Worm (Caenorhabditis elegans) whole organism, late embryonic: ENCODE data around the gene cyp-35C1.

Experiments used
- F13H6.1 ChIP-seq: sonication (generic microtip); optimal IDR thresholded peaks from 2 replicates; lab custom pipeline; 2016; ENCODE audit warnings: missing genetic modification characterization, missing compliant biosample characterization
- K02D7.2 ChIP-seq: sonication (generic microtip); optimal IDR thresholded peaks from 2 replicates; lab custom pipeline; 2017; ENCODE audit warnings: mild to moderate bottlenecking, missing genetic modification characterization, missing compliant biosample characterization
- Y22D7AL.16 ChIP-seq: sonication (generic microtip); optimal IDR thresholded peaks from 2 replicates; lab custom pipeline; 2016; ENCODE audit warnings: missing genetic modification characterization, missing compliant biosample characterization
- ama-1 ChIP-seq: fragments of 150-350 bp; optimal IDR thresholded peaks from 2 replicates; lab custom pipeline; 2014
- ceh-14 ChIP-seq: sonication (generic microtip); optimal IDR thresholded peaks from 2 replicates; lab custom pipeline; 2016; ENCODE audit warnings: missing genotype, missing genetic modification characterization, missing compliant biosample characterization
- ceh-19 ChIP-seq: fragments of 200-800 bp; sonication (Bioruptor generic); optimal IDR thresholded peaks from 2 replicates; lab custom pipeline; 2018; ENCODE audit warnings: mild to moderate bottlenecking, missing genetic modification characterization, missing compliant biosample characterization
- ceh-22 ChIP-seq: sonication (generic microtip); optimal IDR thresholded peaks from 2 replicates; lab custom pipeline; 2017; ENCODE audit warnings: missing biosample characterization, missing genetic modification characterization
- ceh-34 ChIP-seq: sonication (generic microtip); optimal IDR thresholded peaks from 2 replicates; lab custom pipeline; 2016; ENCODE audit warnings: mild to moderate bottlenecking, missing genetic modification characterization, missing compliant biosample characterization
- ceh-6 ChIP-seq: fragments of 200-800 bp; sonication (Bioruptor generic); optimal IDR thresholded peaks from 2 replicates; lab custom pipeline; 2018; ENCODE audit warnings: mild to moderate bottlenecking, missing genetic modification characterization, missing compliant biosample characterization
- dve-1 ChIP-seq: sonication (generic microtip); optimal IDR thresholded peaks from 2 replicates; lab custom pipeline; 2017; ENCODE audit warnings: antibody characterized with exemption, mild to moderate bottlenecking, missing genetic modification characterization, missing compliant biosample characterization
- elt-2 ChIP-seq: sonication (generic microtip); optimal IDR thresholded peaks from 2 replicates; lab custom pipeline; 2016; ENCODE audit warnings: missing genetic modification reagents, missing genetic modification characterization, missing compliant biosample characterization
- elt-4 ChIP-seq: sonication (generic microtip); optimal IDR thresholded peaks from 2 replicates; lab custom pipeline; 2016; ENCODE audit warnings: missing genetic modification characterization, missing compliant biosample characterization
- eyg-1 ChIP-seq: sonication (generic microtip); optimal IDR thresholded peaks from 2 replicates; lab custom pipeline; 2016; ENCODE audit warnings: missing genotype, missing genetic modification characterization, missing compliant biosample characterization
- fax-1 ChIP-seq: sonication (generic microtip); optimal IDR thresholded peaks from 2 replicates; lab custom pipeline; 2016; ENCODE audit warnings: missing genotype, missing genetic modification characterization, missing compliant biosample characterization
- hlh-30 ChIP-seq: sonication (generic microtip); optimal IDR thresholded peaks from 2 replicates; lab custom pipeline; 2017; ENCODE audit warnings: antibody characterized with exemption, missing genetic modification characterization, missing compliant biosample characterization; ENCODE audit not compliant: insufficient read depth
- hlh-8 ChIP-seq: sonication (generic microtip); optimal IDR thresholded peaks from 2 replicates; lab custom pipeline; 2016; ENCODE audit warnings: missing genotype, missing genetic modification characterization, missing compliant biosample characterization
- madf-2 ChIP-seq: sonication (generic microtip); optimal IDR thresholded peaks from 2 replicates; lab custom pipeline; 2017; ENCODE audit warnings: missing genetic modification characterization, missing compliant biosample characterization
- nhr-232 ChIP-seq: sonication (generic microtip); optimal IDR thresholded peaks from 2 replicates; lab custom pipeline; 2016; ENCODE audit warnings: missing genetic modification characterization, missing compliant biosample characterization
- npax-4 ChIP-seq: sonication (generic microtip); optimal IDR thresholded peaks from 2 replicates; lab custom pipeline; 2016; ENCODE audit warnings: missing genetic modification characterization, missing compliant biosample characterization
- odd-2 ChIP-seq: sonication (generic microtip); optimal IDR thresholded peaks from 2 replicates; lab custom pipeline; 2017; ENCODE audit warnings: antibody characterized with exemption, mild to moderate bottlenecking, missing genetic modification characterization, missing compliant biosample characterization
- pat-9 ChIP-seq: fragments of 200-800 bp; sonication (Bioruptor generic); optimal IDR thresholded peaks from 2 replicates; lab custom pipeline; 2018; ENCODE audit warnings: mild to moderate bottlenecking, missing genetic modification characterization, moderate library complexity, missing compliant biosample characterization
- pha-2 ChIP-seq: sonication (generic microtip); optimal IDR thresholded peaks from 2 replicates; lab custom pipeline; 2017; ENCODE audit warnings: mild to moderate bottlenecking, missing genetic modification characterization, missing compliant biosample characterization
- pqm-1 ChIP-seq: sonication (generic microtip); optimal IDR thresholded peaks from 2 replicates; lab custom pipeline; 2016; ENCODE audit warnings: missing genetic modification characterization, missing compliant biosample characterization
- ref-2 ChIP-seq: sonication (generic microtip); optimal IDR thresholded peaks from 2 replicates; lab custom pipeline; 2016; ENCODE audit warnings: missing genetic modification characterization, missing compliant biosample characterization
- sdc-2 ChIP-seq: sonication (generic microtip); optimal IDR thresholded peaks from 2 replicates; lab custom pipeline; 2016; ENCODE audit warnings: missing genotype, missing genetic modification characterization, missing compliant biosample characterization
- sox-2 ChIP-seq: fragments of 200-800 bp; sonication (Bioruptor generic); IDR thresholded peaks from 2 replicates; pipeline ENCODE4 v1.3.6; 2022; ENCODE audit warnings: missing genetic modification reagents, missing genetic modification characterization, missing compliant biosample characterization
- tbx-2 ChIP-seq: sonication (generic microtip); optimal IDR thresholded peaks from 2 replicates; lab custom pipeline; 2016; ENCODE audit warnings: missing genetic modification characterization, missing compliant biosample characterization
- unc-3 ChIP-seq, 2 experiments: fragments of 200-800 bp in 1 of 2; sonication (Bioruptor generic) in 1 of 2; sonication (generic microtip) in 1 of 2; conservative IDR thresholded peaks in 1 of 2; optimal IDR thresholded peaks in 1 of 2; 2 replicates each; pipeline versions ENCODE4 v1.3.6 to Lab custom; 2016 to 2022; ENCODE audit warnings: missing compliant biosample characterization in 2 of 2, missing genetic modification characterization in 2 of 2, missing genetic modification reagents in 1 of 2
- unc-42 ChIP-seq: sonication (generic microtip); optimal IDR thresholded peaks from 2 replicates; lab custom pipeline; 2016; ENCODE audit warnings: missing genotype, missing genetic modification characterization, missing compliant biosample characterization
- unc-86 ChIP-seq: sonication (generic microtip); optimal IDR thresholded peaks from 2 replicates; lab custom pipeline; 2016; ENCODE audit warnings: missing genetic modification characterization, missing compliant biosample characterization

Gene cyp-35C1

ce11 chrV:13902495-13902894, 4.2 kb upstream of the cyp-35C1 start, which contains the start of gene C06B3.1:
TSS of gene C06B3.1 (plus strand) at chrV:13902795.
- TF ChIP-seq ama-1 (no peak), hlh-30 (tag; lab: Kevin White, UChicago) (no peak)

ce11 chrV:13899213-13899612, 926 bp upstream of the cyp-35C1 start, which contains the start of gene oac-3:
TSS of gene oac-3 (plus strand) at chrV:13899513.
- TF ChIP-seq sdc-2, result no peak
- no peak for TF ChIP-seq madf-2 (tag; lab: Kevin White, UChicago)
- TF ChIP-seq eyg-1, result no peak
- no peak for TF ChIP-seq odd-2
- no peak for TF ChIP-seq ceh-6
- TF ChIP-seq pqm-1, result no peak
- no peak for TF ChIP-seq ceh-19 (GFP tag; lab: Kevin White, UChicago)
- TF ChIP-seq nhr-232 (tag; lab: Kevin White, UChicago), result no peak
- no peak for TF ChIP-seq unc-42
- no peak for TF ChIP-seq Y22D7AL.16 (tag; lab: Kevin White, UChicago)
- no peak for TF ChIP-seq ref-2 (tag; lab: Kevin White, UChicago)
- TF ChIP-seq fax-1 (tag; lab: Kevin White, UChicago), result no peak
- no peak for TF ChIP-seq npax-4 (tag; lab: Kevin White, UChicago)

ce11 chrV:13893583-13893982, 4.7 kb downstream of the cyp-35C1 start:
- TF ChIP-seq pha-2, result no peak
- peak; percentile 51 for TF ChIP-seq elt-2 (tag; lab: Kevin White, UChicago)

ce11 chrV:13892457-13893375, 5.6 kb downstream of the cyp-35C1 start, which contains the start of gene sptl-3:
TSS of gene sptl-3 (plus strand) at chrV:13893325.
- TF ChIP-seq elt-2 (tag; lab: Kevin White, UChicago) (peak; percentile 46), tbx-2 (tag; lab: Kevin White, UChicago) (peak; percentile 31), ref-2 (tag; lab: Kevin White, UChicago) (no peak), F13H6.1 (tag; lab: Kevin White, UChicago) (no peak)

ce11 chrV:13891489-13891888, 6.8 kb downstream of the cyp-35C1 start:
- TF ChIP-seq unc-86 (tag; lab: Kevin White, UChicago), result no peak
- no peak for TF ChIP-seq sdc-2
- TF ChIP-seq pat-9, result no peak
- no peak for TF ChIP-seq fax-1 (tag; lab: Kevin White, UChicago)
- no peak for TF ChIP-seq hlh-8
- TF ChIP-seq K02D7.2 (tag; lab: Kevin White, UChicago), result no peak
- no peak for TF ChIP-seq elt-4 (tag; lab: Kevin White, UChicago)
- no peak for TF ChIP-seq elt-2 (tag; lab: Kevin White, UChicago)
- TF ChIP-seq ceh-34 (tag; lab: Kevin White, UChicago), result no peak
- TF ChIP-seq ceh-22 (tag; lab: Kevin White, UChicago), result no peak
- TF ChIP-seq unc-3 (GFP tag; conservative IDR thresholded peaks at IDR 0.05; lab: Robert Waterston, UW), result no peak
- no peak for TF ChIP-seq unc-3 (tag; optimal IDR thresholded peaks at IDR 0.05; lab: Kevin White, UChicago)
- TF ChIP-seq dve-1 (tag; lab: Kevin White, UChicago), result no peak
- no peak for TF ChIP-seq ceh-19 (GFP tag; lab: Kevin White, UChicago)
- no peak for TF ChIP-seq sox-2 (GFP tag; lab: Robert Waterston, UW)
- TF ChIP-seq Y22D7AL.16 (tag; lab: Kevin White, UChicago), result no peak
- no peak for TF ChIP-seq ama-1
- no peak for TF ChIP-seq ceh-14 (tag; lab: Kevin White, UChicago)
- no peak for TF ChIP-seq pha-2
- no peak for TF ChIP-seq nhr-232 (tag; lab: Kevin White, UChicago)
